Worm (Caenorhabditis elegans): ENCODE results near the gene cyp-25A3.
A peak's percentile ranks its signal among the peaks of the same experiment; 100 is the strongest.

The cyp-25A3 gene

DNA sequence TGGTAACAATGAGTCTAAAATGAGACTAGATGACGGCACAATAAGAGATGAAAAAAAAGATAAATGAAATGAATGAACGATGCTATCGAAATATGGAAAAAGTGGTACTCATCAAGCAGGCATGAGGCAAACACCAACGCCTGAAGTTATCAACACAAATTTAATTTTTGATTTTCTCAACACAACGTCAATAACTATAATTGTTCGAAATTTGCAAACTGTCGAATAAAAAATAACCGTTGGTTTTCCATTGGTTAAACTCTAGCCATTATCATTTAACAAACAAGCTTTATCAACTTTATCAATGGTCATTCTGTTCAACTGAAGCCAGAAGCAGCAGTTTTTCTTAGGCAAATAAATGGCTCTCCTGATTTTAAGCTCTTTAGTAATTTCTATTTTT, 7.2 kb downstream of the cyp-25A3 start, which contains the start of gene cyp-25A1:
cyp-25A1 (plus strand) TSS at position 301 of the 400 bp plus-strand sequence.
- TF ChIP-seq dmd-4 (tag; optimal IDR thresholded peaks at IDR 0.05) (no peak), nhr-237 (tag; optimal IDR thresholded peaks at IDR 0.05) (no peak), zag-1 (tag; optimal IDR thresholded peaks at IDR 0.05) (no peak), lin-39 (tag; optimal IDR thresholded peaks at IDR 0.05) (no peak), nhr-23 (tag; optimal IDR thresholded peaks at IDR 0.05) (no peak), nhr-25 (tag; optimal IDR thresholded peaks at IDR 0.05) (no peak), C34F6.9 (tag; optimal IDR thresholded peaks at IDR 0.05) (no peak), ZK546.5 (tag; optimal IDR thresholded peaks at IDR 0.05) (no peak), ztf-11 (tag; optimal IDR thresholded peaks at IDR 0.05) (no peak)

DNA sequence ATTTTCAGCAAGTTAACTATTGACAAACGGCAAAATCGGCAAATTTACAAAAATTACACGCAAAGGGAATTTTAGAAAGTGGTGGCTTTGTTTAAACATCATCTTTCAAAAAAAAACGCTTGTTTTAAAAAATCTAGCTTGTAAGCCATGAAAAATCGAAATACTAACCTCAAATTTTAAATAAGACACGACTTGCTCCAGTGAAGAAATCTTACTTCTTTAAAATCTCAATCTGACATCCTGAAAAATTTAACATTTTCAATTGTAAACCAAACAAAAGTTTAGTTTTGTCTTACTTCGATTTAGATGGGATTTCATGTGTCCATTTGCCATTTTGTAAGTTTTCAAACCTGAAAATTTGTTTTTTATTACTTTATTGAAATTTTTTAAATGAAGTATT, 7.7 kb downstream of the cyp-25A3 start:
- TF ChIP-seq nhr-11 (tag; optimal IDR thresholded peaks at IDR 0.05) (no peak), Y55F3AM.14 (GFP tag; optimal IDR thresholded peaks at IDR 0.05) (no peak), zag-1 (tag; optimal IDR thresholded peaks at IDR 0.05) (no peak), ztf-11 (tag; optimal IDR thresholded peaks at IDR 0.05) (no peak), nhr-10 (tag; optimal IDR thresholded peaks at IDR 0.05) (no peak), skn-1 (tag; optimal IDR thresholded peaks at IDR 0.05) (no peak), lsy-2 (tag; optimal IDR thresholded peaks at IDR 0.05) (no peak), mdl-1 (tag; optimal IDR thresholded peaks at IDR 0.05) (no peak)

DNA sequence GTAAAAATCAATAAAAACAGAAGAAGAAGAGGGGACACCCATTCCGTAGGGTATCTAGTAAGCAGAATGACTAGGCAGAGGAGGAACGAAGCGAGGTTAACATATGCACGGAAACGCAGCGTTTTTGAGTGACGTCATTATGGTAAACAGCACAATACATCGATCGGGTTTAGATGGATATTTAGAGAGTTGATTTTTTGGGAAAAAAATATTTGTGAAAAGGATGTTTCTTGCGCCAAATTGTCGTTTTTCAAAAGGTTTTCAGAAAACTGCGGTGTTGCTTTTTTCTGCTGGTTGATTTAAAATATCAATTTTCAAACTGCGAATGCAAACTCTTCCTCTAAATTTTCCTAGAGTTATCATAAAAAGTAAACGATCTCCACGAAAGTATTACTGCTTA, 8.2 kb downstream of the cyp-25A3 start, which contains the start of gene C36A4.10:
C36A4.10 (minus strand) TSS at position 101 of the 400 bp plus-strand sequence.
- TF ChIP-seq fos-1 (tag; optimal IDR thresholded peaks at IDR 0.05), result peak; percentile 1
- TF ChIP-seq nhr-10 (tag; optimal IDR thresholded peaks at IDR 0.05), result no peak
- peak; percentile 6 for TF ChIP-seq unc-55 (GFP tag; optimal IDR thresholded peaks at IDR 0.05)

DNA sequence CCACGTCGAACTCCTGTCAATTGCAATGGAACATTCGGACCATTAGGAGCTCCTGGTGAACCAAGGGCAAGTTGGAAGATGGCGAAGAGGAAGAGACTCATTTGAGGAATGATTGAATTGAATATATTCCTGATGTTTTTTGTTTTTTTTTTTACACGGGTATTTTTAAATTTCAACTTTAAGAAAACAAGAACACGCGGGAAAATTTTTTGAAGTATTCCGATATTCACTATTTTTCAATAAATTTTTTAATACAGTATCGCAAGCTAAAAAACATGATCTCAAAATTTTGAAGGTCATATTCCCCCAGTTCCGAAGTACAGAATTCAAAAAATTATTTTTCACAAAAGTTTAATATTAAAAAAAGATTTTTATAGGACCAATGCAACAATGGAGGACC, 10.4 kb downstream of the cyp-25A3 start, which contains the start of gene cnnm-5:
cnnm-5 (minus strand) TSS at position 101 of the 400 bp plus-strand sequence.
- no peak for TF ChIP-seq ztf-1 (GFP tag; conservative IDR thresholded peaks at IDR 0.05)
- no peak for TF ChIP-seq nhr-23 (tag; optimal IDR thresholded peaks at IDR 0.05)

DNA sequence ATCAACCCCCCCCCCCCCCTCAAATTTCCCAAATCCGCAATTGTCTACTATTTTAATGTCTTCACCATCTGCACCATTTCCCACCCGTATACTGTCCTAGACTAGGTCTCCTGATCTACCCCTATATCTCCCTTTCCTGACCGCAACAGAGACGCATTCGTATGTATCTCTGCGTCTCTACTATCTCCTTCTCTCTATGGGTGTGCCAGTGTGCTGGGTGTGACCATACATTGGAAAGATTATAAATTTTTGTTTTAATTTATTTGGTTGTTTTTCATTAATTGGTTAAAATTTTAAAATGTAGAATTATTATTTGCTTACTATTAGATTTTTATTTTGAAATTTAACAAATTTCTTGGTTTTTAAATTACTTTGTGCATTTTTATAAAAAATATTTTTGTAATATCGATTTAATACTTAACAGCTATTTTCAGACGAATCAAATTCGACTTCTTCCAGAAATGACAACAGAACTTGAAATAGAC, 17.5 kb downstream of the cyp-25A3 start, which contains the start of gene amx-1:
amx-1 (plus strand) TSS at position 435 of the 485 bp plus-strand sequence.
- TF ChIP-seq elt-3 (tag; optimal IDR thresholded peaks at IDR 0.05) (no peak), lsy-2 (tag; optimal IDR thresholded peaks at IDR 0.05) (peak in 1 of 2 experiments; percentile 15)

DNA sequence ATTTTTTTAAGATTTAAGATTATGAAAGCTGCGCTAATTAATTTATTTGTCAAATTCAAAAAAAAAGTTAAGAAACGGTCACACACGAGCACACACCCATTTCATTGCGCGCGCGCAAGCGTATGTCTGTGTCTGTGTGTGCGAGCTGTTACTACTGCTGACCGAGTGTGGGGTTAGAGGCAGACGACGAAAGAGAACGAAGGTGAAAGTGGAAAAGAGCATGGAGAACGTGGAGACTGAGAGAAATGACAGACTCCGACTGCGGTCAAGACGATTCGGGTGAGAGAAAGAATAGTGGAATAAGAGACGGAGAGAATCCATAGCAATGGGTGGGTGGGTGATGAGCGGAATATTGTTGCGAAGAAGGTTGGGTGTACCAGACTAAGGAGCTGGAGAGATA, 19.4 kb downstream of the cyp-25A3 start:
- TF ChIP-seq fos-1 (tag; optimal IDR thresholded peaks at IDR 0.05) (peak; percentile 81), unc-39 (tag; optimal IDR thresholded peaks at IDR 0.05) (no peak), F13H6.1 (tag; optimal IDR thresholded peaks at IDR 0.05) (peak; percentile 82), crh-2 (tag; optimal IDR thresholded peaks at IDR 0.05) (peak; percentile 64), sem-4 (tag; optimal IDR thresholded peaks at IDR 0.05) (peak; percentile 54), nhr-23 (tag; optimal IDR thresholded peaks at IDR 0.05) (no peak), nhr-129 (tag; optimal IDR thresholded peaks at IDR 0.05) (peak; percentile 89), nhr-237 (tag; optimal IDR thresholded peaks at IDR 0.05) (no peak), nhr-25 (tag; optimal IDR thresholded peaks at IDR 0.05) (peak; percentile 63), gmeb-1 (tag; optimal IDR thresholded peaks at IDR 0.05) (peak; percentile 8), sma-3 (GFP tag; optimal IDR thresholded peaks at IDR 0.05) (peak; percentile 63), ztf-11 (tag; optimal IDR thresholded peaks at IDR 0.05) (no peak), nhr-12 (tag; optimal IDR thresholded peaks at IDR 0.05) (no peak), aly-2 (tag; optimal IDR thresholded peaks at IDR 0.05) (no peak), nhr-21 (tag; optimal IDR thresholded peaks at IDR 0.05) (no peak), C34F6.9 (tag; optimal IDR thresholded peaks at IDR 0.05) (peak; percentile 83), zag-1 (tag; optimal IDR thresholded peaks at IDR 0.05) (peak; percentile 0), peb-1 (tag; optimal IDR thresholded peaks at IDR 0.05) (no peak), egl-27 (tag; optimal IDR thresholded peaks at IDR 0.05) (peak; percentile 21), ZK546.5 (tag; optimal IDR thresholded peaks at IDR 0.05) (no peak), mdl-1 (tag; optimal IDR thresholded peaks at IDR 0.05) (peak; percentile 30 to 76), blmp-1 (tag; optimal IDR thresholded peaks at IDR 0.05; ENCODE audit: insufficient read depth) (peak; percentile 97), nhr-11 (tag; optimal IDR thresholded peaks at IDR 0.05) (no peak), ceh-82 (tag; optimal IDR thresholded peaks at IDR 0.05) (no peak), lsy-2 (tag; optimal IDR thresholded peaks at IDR 0.05) (peak; percentile 1 to 73), unc-55 (GFP tag; optimal IDR thresholded peaks at IDR 0.05) (peak; percentile 63), ceh-16 (tag; optimal IDR thresholded peaks at IDR 0.05) (peak; percentile 56), nhr-6 (tag; optimal IDR thresholded peaks at IDR 0.05) (no peak)

All from whole organism, L2 larva.